Worm (Caenorhabditis elegans): Measurements from ENCODE around the gene ncs-4.
A peak's percentile ranks its signal among the peaks of the same experiment; 100 is the strongest.

The ncs-4 gene

DNA sequence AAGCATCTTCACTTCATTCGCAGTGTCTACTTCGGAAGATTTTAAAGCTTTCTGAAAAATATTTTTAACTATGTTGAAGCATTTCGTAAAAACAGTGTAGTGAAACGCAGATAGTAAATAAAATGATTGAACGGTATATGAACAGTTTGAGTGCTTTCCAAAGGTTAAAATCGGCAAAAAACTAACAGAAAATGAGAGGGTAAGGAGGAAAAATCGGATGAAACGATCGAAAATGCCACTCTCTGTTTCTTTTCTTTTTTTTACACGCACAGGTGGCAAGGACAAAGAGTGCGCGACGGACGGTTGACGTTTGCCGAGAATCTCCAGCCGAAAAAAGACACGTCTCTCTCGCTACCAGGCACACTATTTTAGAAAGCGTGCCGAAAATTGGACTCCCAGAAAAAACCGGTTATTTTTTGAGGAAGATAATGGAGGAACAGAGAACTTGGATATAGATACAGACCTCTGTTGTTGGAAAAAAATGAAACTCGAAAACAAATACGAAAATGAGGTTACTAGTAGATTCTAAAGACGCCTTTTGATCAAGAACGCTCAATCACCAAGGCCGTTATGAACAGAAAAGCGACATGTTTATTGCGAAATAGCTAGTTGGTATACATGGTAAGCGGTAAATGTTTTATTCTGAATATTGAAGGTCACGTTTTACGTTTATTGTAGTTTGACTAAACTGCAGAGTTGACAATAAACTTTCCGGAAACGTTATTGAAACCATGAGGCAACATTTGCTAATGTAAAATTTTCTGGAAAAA is 18.2 kb downstream of the ncs-4 start, which contains the start of gene myrf-2:
myrf-2 (minus strand) TSS at position 51 of the 770 bp plus-strand sequence.
- TF ChIP-seq cog-1 (tag; optimal IDR thresholded peaks at IDR 0.05) (no peak), ref-1 (GFP tag; conservative IDR thresholded peaks at IDR 0.05) (no peak), klf-2 (GFP tag; conservative IDR thresholded peaks at IDR 0.05) (no peak), ztf-29 (GFP tag; IDR thresholded peaks at IDR 0.05) (no peak), tab-1 (GFP tag; IDR thresholded peaks at IDR 0.05) (no peak), flt-1 (GFP tag; IDR thresholded peaks at IDR 0.05) (no peak), T22C8.4 (GFP tag; IDR thresholded peaks at IDR 0.05) (no peak), med-1 (GFP tag; optimal IDR thresholded peaks at IDR 0.05; ENCODE audit: insufficient read depth) (no peak), ztf-23 (GFP tag; IDR thresholded peaks at IDR 0.05) (no peak)

DNA sequence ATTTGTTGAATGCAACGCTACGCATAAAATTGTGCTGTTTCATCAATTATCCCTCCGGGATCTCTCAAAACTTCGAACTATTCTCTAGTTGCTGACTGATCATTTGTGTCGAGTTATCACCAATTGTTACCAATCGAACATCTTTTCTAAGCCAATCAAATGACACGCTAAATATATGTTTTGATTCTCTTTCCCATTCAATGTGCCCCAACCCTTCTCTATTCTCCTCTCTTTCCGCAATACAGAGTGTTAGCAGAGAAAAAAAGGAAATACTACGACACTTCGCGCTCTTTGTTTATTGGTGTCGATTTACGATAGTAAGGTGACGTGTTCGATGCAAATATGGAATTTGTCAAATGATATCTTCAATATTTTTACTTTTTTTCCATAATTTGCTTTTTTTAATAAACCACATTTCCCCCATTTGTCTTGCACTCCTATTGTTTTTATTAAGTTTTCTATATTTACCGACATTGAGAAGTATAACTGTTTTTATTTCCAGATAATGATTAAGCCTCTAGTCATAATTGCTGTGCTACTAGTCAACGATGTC is 21.0 kb downstream of the ncs-4 start, which contains the start of gene nucb-1:
nucb-1 (plus strand) TSS at position 503 of the 553 bp plus-strand sequence.
- TF ChIP-seq klf-2 (GFP tag; conservative IDR thresholded peaks at IDR 0.05) (no peak), flt-1 (GFP tag; IDR thresholded peaks at IDR 0.05) (no peak), cog-1 (tag; optimal IDR thresholded peaks at IDR 0.05) (peak; percentile 68), T22C8.4 (GFP tag; IDR thresholded peaks at IDR 0.05) (no peak), ztf-29 (GFP tag; IDR thresholded peaks at IDR 0.05) (no peak), ztf-23 (GFP tag; IDR thresholded peaks at IDR 0.05) (0 out of 2 replicates have a peak, but pooled peaks have one; percentile 23), ref-1 (GFP tag; conservative IDR thresholded peaks at IDR 0.05) (no peak), med-1 (GFP tag; optimal IDR thresholded peaks at IDR 0.05; ENCODE audit: insufficient read depth) (no peak), tab-1 (GFP tag; IDR thresholded peaks at IDR 0.05) (no peak)

DNA sequence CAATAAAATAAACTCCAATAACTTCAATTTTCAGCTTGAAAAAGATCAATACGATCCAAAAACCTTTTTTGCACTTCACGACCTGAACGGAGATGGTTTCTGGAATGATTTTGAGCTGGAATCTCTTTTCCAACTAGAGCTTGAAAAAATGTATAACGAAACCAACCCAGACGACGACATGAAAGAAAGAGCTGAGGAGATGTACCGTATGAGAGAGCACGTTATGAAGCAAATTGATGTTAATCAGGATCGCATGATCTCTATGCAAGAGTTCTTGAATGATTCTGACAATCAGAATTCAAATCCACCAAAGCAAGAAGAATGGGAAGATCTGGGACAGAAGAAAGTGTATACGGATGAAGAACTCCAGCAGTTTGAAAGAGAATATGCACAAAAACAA is 22.9 kb downstream of the ncs-4 start:
- TF ChIP-seq ref-1 (GFP tag; conservative IDR thresholded peaks at IDR 0.05) (no peak), med-1 (GFP tag; optimal IDR thresholded peaks at IDR 0.05; ENCODE audit: insufficient read depth) (no peak), tab-1 (GFP tag; IDR thresholded peaks at IDR 0.05) (no peak), cog-1 (tag; optimal IDR thresholded peaks at IDR 0.05) (no peak), klf-2 (GFP tag; conservative IDR thresholded peaks at IDR 0.05) (no peak), flt-1 (GFP tag; IDR thresholded peaks at IDR 0.05) (no peak), ztf-23 (GFP tag; IDR thresholded peaks at IDR 0.05) (no peak), T22C8.4 (GFP tag; IDR thresholded peaks at IDR 0.05) (no peak), ztf-29 (GFP tag; IDR thresholded peaks at IDR 0.05) (no peak)

DNA sequence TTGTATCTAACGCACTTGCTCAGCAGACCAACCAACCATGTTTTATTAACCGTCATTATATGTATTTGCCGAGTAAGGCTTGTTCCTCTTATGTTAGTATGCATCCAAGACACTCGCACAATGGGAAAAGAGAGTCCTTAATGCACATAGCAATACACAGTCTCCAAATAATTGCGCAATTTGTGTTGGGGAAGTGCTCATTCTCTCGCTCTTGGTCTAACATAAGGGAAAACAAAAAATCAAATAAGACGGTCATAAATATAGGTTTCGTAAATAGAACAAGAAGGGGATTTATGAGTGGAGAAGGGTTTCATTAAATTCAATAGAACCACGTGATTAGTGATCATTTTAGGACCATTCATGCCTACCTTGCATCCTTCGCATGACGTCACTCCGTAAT is 27.2 kb downstream of the ncs-4 start:
- no peak for TF ChIP-seq cog-1 (tag; optimal IDR thresholded peaks at IDR 0.05)

DNA sequence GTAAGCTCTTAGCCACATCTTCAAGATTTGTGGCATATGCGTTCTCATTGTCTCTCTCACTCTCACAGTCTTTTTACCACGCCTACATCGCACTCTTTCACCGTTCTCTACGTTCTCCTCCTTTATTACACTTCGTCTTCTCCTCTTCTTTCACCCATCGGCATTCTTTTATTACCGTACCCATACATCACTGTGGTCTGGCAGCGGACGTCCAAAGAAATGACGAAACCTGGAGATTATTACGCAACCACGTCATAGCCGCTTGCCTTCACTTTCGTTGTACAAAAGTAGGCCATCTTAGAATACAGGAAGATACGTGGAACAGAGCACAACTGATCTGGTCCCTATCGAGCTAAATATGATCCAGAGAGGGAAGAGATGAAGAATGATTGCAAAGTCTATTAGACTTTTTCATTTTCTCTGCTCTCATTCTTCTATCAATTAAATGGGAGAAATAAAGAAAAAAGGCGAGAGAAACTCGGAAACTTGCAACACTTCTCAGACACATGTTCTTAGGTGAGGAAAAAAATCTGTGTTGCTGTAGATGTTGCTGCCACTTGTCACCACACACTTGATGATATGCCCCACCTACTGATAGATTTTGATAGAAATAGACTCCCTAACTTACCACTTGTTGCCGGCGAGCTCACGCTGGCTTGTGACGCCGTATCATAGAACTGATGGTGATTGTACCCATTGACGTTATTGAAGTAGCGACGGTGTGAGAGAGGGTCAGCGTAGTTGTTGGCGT is 28.2 kb downstream of the ncs-4 start:
- TF ChIP-seq ztf-23 (GFP tag; IDR thresholded peaks at IDR 0.05) (no peak), med-1 (GFP tag; optimal IDR thresholded peaks at IDR 0.05; ENCODE audit: insufficient read depth) (no peak), cog-1 (tag; optimal IDR thresholded peaks at IDR 0.05) (peak; percentile 55), klf-2 (GFP tag; conservative IDR thresholded peaks at IDR 0.05) (no peak), ztf-29 (GFP tag; IDR thresholded peaks at IDR 0.05) (no peak), tab-1 (GFP tag; IDR thresholded peaks at IDR 0.05) (no peak), flt-1 (GFP tag; IDR thresholded peaks at IDR 0.05) (peak; percentile 62; the same call in 1 of the 2 replicates), ref-1 (GFP tag; conservative IDR thresholded peaks at IDR 0.05) (no peak), T22C8.4 (GFP tag; IDR thresholded peaks at IDR 0.05) (no peak)

DNA sequence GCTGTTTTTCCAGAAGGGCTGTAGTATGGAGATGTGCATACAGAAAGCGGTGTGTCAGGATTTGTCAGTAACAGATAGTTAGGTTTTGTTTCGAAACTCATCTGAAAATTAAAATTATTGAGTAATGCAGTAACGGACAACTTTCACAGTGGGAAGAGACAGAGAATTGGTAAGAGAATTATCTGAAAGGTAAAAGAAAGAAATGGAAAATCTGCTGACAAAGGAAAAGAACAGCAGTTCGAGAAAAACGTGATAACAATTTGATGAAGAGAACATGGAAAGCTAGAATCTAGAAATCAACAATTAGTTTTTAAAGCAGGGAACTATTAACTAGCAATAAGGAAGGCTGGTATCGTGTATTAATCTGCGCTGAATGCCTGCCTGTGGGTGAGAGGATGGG is 29.0 kb downstream of the ncs-4 start, which contains the start of gene sex-1:
sex-1 (minus strand) TSS at position 101 of the 400 bp plus-strand sequence.
- TF ChIP-seq cog-1 (tag; optimal IDR thresholded peaks at IDR 0.05) (no peak), ztf-23 (GFP tag; IDR thresholded peaks at IDR 0.05) (no peak), T22C8.4 (GFP tag; IDR thresholded peaks at IDR 0.05) (no peak), med-1 (GFP tag; optimal IDR thresholded peaks at IDR 0.05; ENCODE audit: insufficient read depth) (no peak), klf-2 (GFP tag; conservative IDR thresholded peaks at IDR 0.05) (no peak), tab-1 (GFP tag; IDR thresholded peaks at IDR 0.05) (no peak), ref-1 (GFP tag; conservative IDR thresholded peaks at IDR 0.05) (no peak), ztf-29 (GFP tag; IDR thresholded peaks at IDR 0.05) (no peak)

DNA sequence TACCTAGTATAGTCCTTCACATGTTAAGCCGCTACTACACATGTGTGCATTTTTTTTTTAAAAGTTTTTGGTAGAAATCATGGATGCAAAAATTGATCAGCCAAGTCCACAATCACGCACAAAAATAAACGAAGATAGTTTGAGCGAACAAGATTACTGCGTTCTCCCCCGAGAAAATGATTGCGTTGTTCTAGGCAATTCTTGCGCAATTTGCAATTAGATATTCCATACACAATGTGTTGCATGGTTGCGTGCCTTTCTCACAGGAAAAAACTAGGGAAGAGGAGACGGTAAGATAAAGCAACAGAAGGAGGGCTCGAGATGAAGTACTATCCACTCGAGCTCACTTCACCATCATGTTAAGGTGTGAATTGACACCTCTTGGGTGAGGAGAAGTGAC is 29.7 kb downstream of the ncs-4 start:
- no peak for TF ChIP-seq ref-1 (GFP tag; conservative IDR thresholded peaks at IDR 0.05)
- no peak for TF ChIP-seq cog-1 (tag; optimal IDR thresholded peaks at IDR 0.05)
- peak; percentile 14; the same call in 1 of the 2 replicates for TF ChIP-seq flt-1 (GFP tag; IDR thresholded peaks at IDR 0.05)

DNA sequence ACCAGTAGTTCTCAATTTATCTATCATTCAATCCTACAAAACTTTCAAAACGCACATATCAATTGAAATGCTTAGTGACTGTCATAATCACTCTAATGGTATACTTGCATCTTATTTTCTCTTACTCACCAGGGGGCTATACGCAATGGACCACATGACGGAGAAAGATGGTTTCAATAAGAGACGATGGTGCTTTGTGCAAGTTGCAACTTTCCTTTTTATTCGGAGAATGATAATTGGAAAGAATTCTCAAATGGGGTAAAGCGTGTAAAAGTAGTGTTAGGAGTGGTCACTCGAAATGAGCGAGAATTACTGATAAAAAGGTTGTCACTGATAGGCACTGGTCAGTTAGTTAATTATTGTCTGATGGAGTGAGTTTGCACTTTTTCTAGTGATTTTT is 32.2 kb downstream of the ncs-4 start:
- no peak for TF ChIP-seq cog-1 (tag; optimal IDR thresholded peaks at IDR 0.05)
- TF ChIP-seq med-1 (GFP tag; optimal IDR thresholded peaks at IDR 0.05; ENCODE audit: insufficient read depth), result no peak
- no peak for TF ChIP-seq ref-1 (GFP tag; conservative IDR thresholded peaks at IDR 0.05)
- TF ChIP-seq klf-2 (GFP tag; conservative IDR thresholded peaks at IDR 0.05), result no peak
- no peak for TF ChIP-seq tab-1 (GFP tag; IDR thresholded peaks at IDR 0.05)

DNA sequence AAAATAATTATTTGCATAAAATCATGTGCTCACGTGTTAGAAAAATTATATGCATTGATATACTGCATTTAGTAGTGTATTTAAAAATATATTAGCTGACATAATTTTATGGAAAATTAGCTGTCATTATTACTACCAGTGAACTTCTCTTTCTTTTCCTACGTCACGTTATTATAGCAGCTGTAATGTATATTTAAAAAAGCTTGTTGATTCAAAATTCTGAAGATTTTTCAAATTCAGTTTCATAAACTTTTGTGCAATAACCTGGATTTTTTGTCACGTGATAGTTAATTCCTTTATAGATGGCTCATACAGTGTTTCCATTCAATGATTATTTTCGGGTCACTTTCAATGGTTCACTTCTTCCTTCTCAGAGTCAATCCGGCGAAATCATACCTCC is 36.1 kb downstream of the ncs-4 start, which contains the start of gene F44A6.3:
F44A6.3 (plus strand) TSS at position 301 of the 400 bp plus-strand sequence.
- no peak for TF ChIP-seq T22C8.4 (GFP tag; IDR thresholded peaks at IDR 0.05)
- TF ChIP-seq tab-1 (GFP tag; IDR thresholded peaks at IDR 0.05), result no peak
- no peak for TF ChIP-seq ztf-29 (GFP tag; IDR thresholded peaks at IDR 0.05)
- TF ChIP-seq cog-1 (tag; optimal IDR thresholded peaks at IDR 0.05), result no peak
- TF ChIP-seq klf-2 (GFP tag; conservative IDR thresholded peaks at IDR 0.05), result no peak
- no peak for TF ChIP-seq flt-1 (GFP tag; IDR thresholded peaks at IDR 0.05)
- no peak for TF ChIP-seq ztf-23 (GFP tag; IDR thresholded peaks at IDR 0.05)
- no peak for TF ChIP-seq med-1 (GFP tag; optimal IDR thresholded peaks at IDR 0.05; ENCODE audit: insufficient read depth)
- TF ChIP-seq ref-1 (GFP tag; conservative IDR thresholded peaks at IDR 0.05), result no peak
